Worm (Caenorhabditis elegans) whole organism, L1 larva: ENCODE results near the gene T12G3.4.
A peak's percentile ranks its signal among the peaks of the same experiment; 100 is the strongest.

Source experiments
- aha-1 ChIP-seq: fragments of 150-350 bp; optimal IDR thresholded peaks from 2 replicates; lab custom pipeline; 2014; ENCODE audit warnings: missing biosample characterization, missing genetic modification characterization
- aly-2 ChIP-seq: fragments of 150-350 bp; optimal IDR thresholded peaks from 2 replicates; lab custom pipeline; 2014; ENCODE audit warnings: missing biosample characterization, missing genetic modification characterization
- blmp-1 ChIP-seq: fragments of 150-350 bp; optimal IDR thresholded peaks from 2 replicates; lab custom pipeline; 2014; ENCODE audit warnings: missing biosample characterization, missing genetic modification characterization
- isw-1 ChIP-seq: fragments of 200-800 bp; sonication (Bioruptor generic); IDR thresholded peaks from 2 replicates; pipeline ENCODE4 v1.3.6; 2022; ENCODE audit warnings: missing genetic modification characterization, missing compliant biosample characterization
- mep-1 ChIP-seq: fragments of 150-350 bp; optimal IDR thresholded peaks from 2 replicates; lab custom pipeline; 2014; ENCODE audit warnings: missing biosample characterization, missing genetic modification characterization
- nhr-11 ChIP-seq: fragments of 150-350 bp; optimal IDR thresholded peaks from 2 replicates; lab custom pipeline; 2014; ENCODE audit warnings: missing biosample characterization, missing genetic modification characterization
- nhr-12 ChIP-seq: sonication (generic microtip); optimal IDR thresholded peaks from 2 replicates; lab custom pipeline; 2017; ENCODE audit warnings: missing biosample characterization, missing genetic modification characterization
- nhr-76 ChIP-seq: sonication (generic microtip); optimal IDR thresholded peaks from 2 replicates; lab custom pipeline; 2017; ENCODE audit warnings: missing biosample characterization, missing genetic modification characterization
- sox-4 ChIP-seq: sonication (generic microtip); optimal IDR thresholded peaks from 2 replicates; lab custom pipeline; 2016; ENCODE audit warnings: missing genetic modification characterization, missing compliant biosample characterization
- tbx-2 ChIP-seq: sonication (generic microtip); optimal IDR thresholded peaks from 2 replicates; lab custom pipeline; 2016; ENCODE audit warnings: missing genetic modification characterization, missing compliant biosample characterization
- unc-86 ChIP-seq: sonication (generic microtip); optimal IDR thresholded peaks from 2 replicates; lab custom pipeline; 2016; ENCODE audit warnings: missing genetic modification characterization, missing compliant biosample characterization

DNA sequence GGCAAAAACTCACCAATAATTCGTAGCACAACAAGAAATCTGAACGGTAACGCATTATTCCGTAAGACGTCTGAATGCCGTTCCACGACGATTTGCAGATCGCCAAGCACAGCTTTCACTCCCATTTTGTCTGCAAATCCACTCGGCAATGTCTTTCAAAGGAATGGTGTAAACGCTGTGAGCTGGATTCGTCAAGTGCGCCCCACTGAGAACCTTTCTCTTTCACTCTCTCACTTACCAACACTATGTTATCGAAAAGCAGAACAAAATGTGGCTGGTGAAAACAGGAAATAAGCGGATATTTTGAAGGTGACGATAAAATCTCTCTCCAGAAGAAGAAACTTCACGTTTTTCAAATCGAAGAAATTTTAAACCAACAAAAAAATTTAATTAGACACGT is 40.8 kb downstream of the T12G3.4 start:
- TF ChIP-seq nhr-11 (tag; lab: Kevin White, UChicago) (no peak), sox-4 (tag; lab: Kevin White, UChicago) (no peak), isw-1 (GFP tag; lab: Robert Waterston, UW) (no peak), nhr-76 (tag; lab: Kevin White, UChicago) (no peak), aly-2 (tag; lab: Kevin White, UChicago) (peak; percentile 43), unc-86 (tag; lab: Kevin White, UChicago) (no peak), tbx-2 (tag; lab: Kevin White, UChicago) (no peak), nhr-12 (tag; lab: Kevin White, UChicago) (no peak), blmp-1 (tag; lab: Kevin White, UChicago) (peak; percentile 96), mep-1 (tag; lab: Kevin White, UChicago) (peak; percentile 69), aha-1 (no peak)
